Worm (Caenorhabditis elegans) whole organism, midembryonic: ENCODE measurements around the gene grd-3.
"Not testable (repeated sequence)": the region's sequence is repeated elsewhere in the genome, so short reads cannot be mapped to it uniquely, and the experiment has no call there.

Experiments used
- T22C8.4 ChIP-seq: fragments of 200-800 bp; sonication (Bioruptor generic); IDR thresholded peaks from 2 replicates; pipeline ENCODE4 v1.3.6; 2022; ENCODE audit warnings: missing genetic modification characterization, missing compliant biosample characterization
- cog-1 ChIP-seq: sonication (generic microtip); optimal IDR thresholded peaks from 2 replicates; lab custom pipeline; 2016; ENCODE audit warnings: missing genetic modification characterization, missing compliant biosample characterization
- flt-1 ChIP-seq: fragments of 200-800 bp; sonication (Bioruptor generic); IDR thresholded peaks from 2 replicates; pipeline ENCODE4 v1.3.6; 2022; ENCODE audit warnings: missing genetic modification characterization, missing compliant biosample characterization
- klf-2 ChIP-seq: fragments of 200-800 bp; sonication (Bioruptor generic); conservative IDR thresholded peaks from 2 replicates; pipeline ENCODE4 v1.3.6; 2022; ENCODE audit warnings: missing genetic modification reagents, missing genetic modification characterization, missing compliant biosample characterization
- med-1 ChIP-seq: sonication (generic microtip); optimal IDR thresholded peaks from 2 replicates; lab custom pipeline; 2017; ENCODE audit warnings: missing genetic modification characterization, mild to moderate bottlenecking, missing compliant biosample characterization, antibody characterized with exemption, missing genetic modification reagents; ENCODE audit not compliant: insufficient read depth
- ref-1 ChIP-seq: fragments of 200-800 bp; sonication (Bioruptor generic); conservative IDR thresholded peaks from 2 replicates; pipeline ENCODE4 v1.3.6; 2022; ENCODE audit warnings: missing genetic modification reagents, missing genetic modification characterization, missing compliant biosample characterization
- tab-1 ChIP-seq: fragments of 200-800 bp; sonication (Bioruptor generic); IDR thresholded peaks from 2 replicates; pipeline ENCODE4 v1.3.6; 2022; ENCODE audit warnings: missing genetic modification characterization, missing compliant biosample characterization
- ztf-23 ChIP-seq: fragments of 200-800 bp; sonication (Bioruptor generic); IDR thresholded peaks from 2 replicates; pipeline ENCODE4 v1.3.6; 2022; ENCODE audit warnings: missing genetic modification reagents, missing genetic modification characterization, missing compliant biosample characterization
- ztf-29 ChIP-seq: fragments of 200-800 bp; sonication (Bioruptor generic); IDR thresholded peaks from 2 replicates; pipeline ENCODE4 v1.3.6; 2022; ENCODE audit warnings: missing genetic modification reagents, missing genetic modification characterization, missing compliant biosample characterization

grd-3 gene

ce11 chrIV:3422516-3422915, 16.9 kb upstream of the grd-3 start, which contains the start of gene C04C3.6:
Gene C04C3.6 (minus strand): TSS chrIV:3422616.
- no peak for TF ChIP-seq cog-1 (tag; lab: Kevin White, UChicago)
- no peak for TF ChIP-seq med-1
- no peak for TF ChIP-seq ztf-23 (GFP tag; lab: Robert Waterston, UW)
- TF ChIP-seq klf-2 (GFP tag; lab: Robert Waterston, UW): no peak
- no peak for TF ChIP-seq T22C8.4 (GFP tag; lab: Robert Waterston, UW)
- TF ChIP-seq flt-1: no peak
- no peak for TF ChIP-seq ztf-29
- no peak for TF ChIP-seq ref-1
- no peak for TF ChIP-seq tab-1 (GFP tag; lab: Robert Waterston, UW)

- TF ChIP-seq klf-2 (GFP tag; lab: Robert Waterston, UW): no peak
- no peak for TF ChIP-seq cog-1 (tag; lab: Kevin White, UChicago)
- TF ChIP-seq ztf-29: no peak
- no peak for TF ChIP-seq ref-1
- TF ChIP-seq ztf-23 (GFP tag; lab: Robert Waterston, UW): no peak
Observed at ce11 chrIV:3428434-3428950, 11.0 kb upstream of the grd-3 start, which contains the start of the genes C04C3.9 and srz-60. Gene C04C3.9 (minus strand): TSS chrIV:3428534. Gene srz-60 (plus strand): TSS chrIV:3428900.

ce11 chrIV:3433387-3433786, 6.1 kb upstream of the grd-3 start, which contains the start of gene C04C3.7:
Gene C04C3.7 (minus strand): TSS chrIV:3433487.
- not testable (repeated sequence) for TF ChIP-seq tab-1 (GFP tag; lab: Robert Waterston, UW); T22C8.4 (GFP tag; lab: Robert Waterston, UW); ref-1

- TF ChIP-seq med-1 (no peak), klf-2 (GFP tag; lab: Robert Waterston, UW) (no peak), cog-1 (tag; lab: Kevin White, UChicago) (no peak), flt-1 (no peak), ztf-29 (no peak), ztf-23 (GFP tag; lab: Robert Waterston, UW) (no peak), T22C8.4 (GFP tag; lab: Robert Waterston, UW) (no peak), ref-1 (no peak), tab-1 (GFP tag; lab: Robert Waterston, UW) (no peak)
Observed at ce11 chrIV:3436021-3436420, 3.4 kb upstream of the grd-3 start, which contains the start of gene srz-32. Gene srz-32 (plus strand): TSS chrIV:3436321.

- TF ChIP-seq ztf-23 (GFP tag; lab: Robert Waterston, UW) (no peak), cog-1 (tag; lab: Kevin White, UChicago) (no peak), ref-1 (no peak), med-1 (no peak), flt-1 (no peak), tab-1 (GFP tag; lab: Robert Waterston, UW) (no peak), ztf-29 (no peak), klf-2 (GFP tag; lab: Robert Waterston, UW) (no peak), T22C8.4 (GFP tag; lab: Robert Waterston, UW) (no peak)
Observed at ce11 chrIV:3438022-3438421, 1.4 kb upstream of the grd-3 start, which contains the start of gene grd-13. Gene grd-13 (plus strand): TSS chrIV:3438312.

- no peak for TF ChIP-seq tab-1 (GFP tag; lab: Robert Waterston, UW)
- TF ChIP-seq cog-1 (tag; lab: Kevin White, UChicago): no peak
- TF ChIP-seq ref-1: no peak
- TF ChIP-seq ztf-23 (GFP tag; lab: Robert Waterston, UW): no peak
- no peak for TF ChIP-seq ztf-29
- no peak for TF ChIP-seq med-1
- TF ChIP-seq T22C8.4 (GFP tag; lab: Robert Waterston, UW): no peak
- no peak for TF ChIP-seq klf-2 (GFP tag; lab: Robert Waterston, UW)
- no peak for TF ChIP-seq flt-1
Observed at ce11 chrIV:3440848-3441247, 1.4 kb downstream of the grd-3 start, which contains the start of gene grd-10. Gene grd-10 (plus strand): TSS chrIV:3441055.

ce11 chrIV:3442513-3442912, 3.1 kb downstream of the grd-3 start:
- TF ChIP-seq ztf-23 (GFP tag; lab: Robert Waterston, UW) (no peak), ztf-29 (no peak), ref-1 (no peak), cog-1 (tag; lab: Kevin White, UChicago) (no peak), flt-1 (no peak), klf-2 (GFP tag; lab: Robert Waterston, UW) (no peak), med-1 (no peak), T22C8.4 (GFP tag; lab: Robert Waterston, UW) (no peak), tab-1 (GFP tag; lab: Robert Waterston, UW) (no peak)

- TF ChIP-seq cog-1 (tag; lab: Kevin White, UChicago) (no peak), klf-2 (GFP tag; lab: Robert Waterston, UW) (no peak), med-1 (no peak), tab-1 (GFP tag; lab: Robert Waterston, UW) (no peak), ref-1 (no peak), flt-1 (no peak), ztf-23 (GFP tag; lab: Robert Waterston, UW) (no peak), ztf-29 (no peak), T22C8.4 (GFP tag; lab: Robert Waterston, UW) (no peak)
Observed at ce11 chrIV:3444101-3444500, 4.6 kb downstream of the grd-3 start, which contains the start of gene F09D12.2. Gene F09D12.2 (minus strand): TSS chrIV:3444201.

ce11 chrIV:3444614-3445013, 5.2 kb downstream of the grd-3 start, which contains the start of gene F58E2.5:
Gene F58E2.5 (plus strand): TSS chrIV:3444914.
- no peak for TF ChIP-seq cog-1 (tag; lab: Kevin White, UChicago)
- no peak for TF ChIP-seq ztf-23 (GFP tag; lab: Robert Waterston, UW)
- TF ChIP-seq ref-1: no peak
- TF ChIP-seq klf-2 (GFP tag; lab: Robert Waterston, UW): no peak
- no peak for TF ChIP-seq ztf-29
- no peak for TF ChIP-seq T22C8.4 (GFP tag; lab: Robert Waterston, UW)
- TF ChIP-seq med-1: no peak
- no peak for TF ChIP-seq tab-1 (GFP tag; lab: Robert Waterston, UW)
- TF ChIP-seq flt-1: no peak

ce11 chrIV:3447350-3447749, 7.9 kb downstream of the grd-3 start:
- no peak for TF ChIP-seq med-1
- no peak for TF ChIP-seq tab-1 (GFP tag; lab: Robert Waterston, UW)
- no peak for TF ChIP-seq flt-1
- TF ChIP-seq klf-2 (GFP tag; lab: Robert Waterston, UW): no peak
- no peak for TF ChIP-seq ztf-29
- no peak for TF ChIP-seq cog-1 (tag; lab: Kevin White, UChicago)
- TF ChIP-seq T22C8.4 (GFP tag; lab: Robert Waterston, UW): no peak
- no peak for TF ChIP-seq ref-1
- no peak for TF ChIP-seq ztf-23 (GFP tag; lab: Robert Waterston, UW)
